Worm (Caenorhabditis elegans) whole organism, young adult: Measurements from ENCODE around the gene kin-30.

Experiments used
- Y53F4B.3 ChIP-seq: fragments of 200-800 bp; sonication (Bioruptor generic); IDR thresholded peaks from 2 replicates; pipeline ENCODE4 v1.3.6; 2022; ENCODE audit warnings: missing genetic modification reagents, missing genetic modification characterization, missing compliant biosample characterization
- Y67H2A.10 ChIP-seq: fragments of 200-800 bp; sonication (Bioruptor generic); conservative IDR thresholded peaks from 2 replicates; pipeline ENCODE4 v1.3.6; 2022; ENCODE audit warnings: missing genetic modification reagents, missing genetic modification characterization, missing compliant biosample characterization
- attf-3 ChIP-seq: fragments of 200-800 bp; sonication (Bioruptor generic); conservative IDR thresholded peaks from 2 replicates; pipeline ENCODE4 v1.3.6; 2022; ENCODE audit warnings: missing genetic modification reagents, missing genetic modification characterization, missing compliant biosample characterization
- ceh-100 ChIP-seq: fragments of 200-800 bp; sonication (Bioruptor generic); IDR thresholded peaks from 2 replicates; pipeline ENCODE4 v1.3.6; 2022; ENCODE audit warnings: missing genetic modification reagents, missing genetic modification characterization, missing compliant biosample characterization
- ceh-40 ChIP-seq: fragments of 200-800 bp; sonication (Bioruptor generic); IDR thresholded peaks from 2 replicates; pipeline ENCODE4 v1.3.6; 2022; ENCODE audit warnings: missing genetic modification characterization, missing compliant biosample characterization
- dox-1 ChIP-seq: fragments of 200-800 bp; sonication (Bioruptor generic); IDR thresholded peaks from 2 replicates; pipeline ENCODE4 v1.3.6; 2022; ENCODE audit warnings: missing genetic modification reagents, missing genetic modification characterization, missing compliant biosample characterization
- dpff-1 ChIP-seq: sonication (generic microtip); optimal IDR thresholded peaks from 2 replicates; lab custom pipeline; 2017; ENCODE audit warnings: mild to moderate bottlenecking, missing genetic modification characterization, missing compliant biosample characterization
- egl-44 ChIP-seq: fragments of 200-800 bp; sonication (Bioruptor generic); IDR thresholded peaks from 2 replicates; pipeline ENCODE4 v1.3.6; 2022; ENCODE audit warnings: missing genetic modification reagents, missing genetic modification characterization, missing compliant biosample characterization
- egrh-3 ChIP-seq: fragments of 200-800 bp; sonication (Bioruptor generic); IDR thresholded peaks from 2 replicates; pipeline ENCODE4 v1.3.6; 2022; ENCODE audit warnings: missing genetic modification reagents, missing genetic modification characterization, missing compliant biosample characterization
- hmg-1.2 ChIP-seq: fragments of 200-800 bp; sonication (Bioruptor generic); IDR thresholded peaks from 2 replicates; pipeline ENCODE4 v1.3.6; 2022; ENCODE audit warnings: missing genetic modification reagents, missing genetic modification characterization, missing compliant biosample characterization
- hsf-1 ChIP-seq: fragments of 200-800 bp; sonication (Bioruptor generic); IDR thresholded peaks from 2 replicates; pipeline ENCODE4 v1.3.6; 2022; ENCODE audit warnings: missing genetic modification reagents, missing genetic modification characterization, missing compliant biosample characterization
- let-607 ChIP-seq, 2 experiments: fragments of 200-800 bp in 1 of 2; sonication (Bioruptor generic) in 1 of 2; sonication (generic microtip) in 1 of 2; optimal IDR thresholded peaks; 2 replicates each; lab custom pipeline; 2016 to 2018; ENCODE audit warnings: mild to moderate bottlenecking in 2 of 2, missing compliant biosample characterization in 2 of 2, missing genetic modification characterization in 2 of 2, moderate library complexity in 2 of 2, missing genotype in 1 of 2
- lir-1 ChIP-seq: fragments of 200-800 bp; sonication (Bioruptor generic); conservative IDR thresholded peaks from 2 replicates; pipeline ENCODE4 v1.3.6; 2022; ENCODE audit warnings: missing genetic modification reagents, missing genetic modification characterization, missing compliant biosample characterization
- madf-6 ChIP-seq: fragments of 200-800 bp; sonication (Bioruptor generic); IDR thresholded peaks from 2 replicates; pipeline ENCODE4 v1.3.6; 2022; ENCODE audit warnings: missing genetic modification reagents, missing genetic modification characterization, missing compliant biosample characterization
- nhr-179 ChIP-seq: sonication (generic microtip); optimal IDR thresholded peaks from 2 replicates; lab custom pipeline; 2016; ENCODE audit warnings: mild to moderate bottlenecking, missing genetic modification characterization, missing compliant biosample characterization
- nhr-90 ChIP-seq: sonication (generic microtip); optimal IDR thresholded peaks from 2 replicates; lab custom pipeline; 2016; ENCODE audit warnings: missing genotype, mild to moderate bottlenecking, missing genetic modification characterization, missing compliant biosample characterization
- snpc-4 ChIP-seq, 5 experiments: fragments of 150-350 bp in 1 of 5; sonication (generic microtip) in 4 of 5; optimal IDR thresholded peaks; 2 replicates each; lab custom pipeline; 2014 to 2018; ENCODE audit warnings: missing genetic modification characterization in 5 of 5, missing biosample characterization in 3 of 5, antibody characterized with exemption in 2 of 5, mild to moderate bottlenecking in 2 of 5, missing compliant biosample characterization in 2 of 5, missing genotype in 2 of 5, moderate library complexity in 2 of 5, missing genetic modification reagents in 1 of 5
- tbx-9 ChIP-seq: sonication (generic microtip); optimal IDR thresholded peaks from 2 replicates; lab custom pipeline; 2016; ENCODE audit warnings: borderline replicate concordance, missing genetic modification characterization, inconsistent platforms, missing compliant biosample characterization
- ztf-26 ChIP-seq: sonication (generic microtip); optimal IDR thresholded peaks from 2 replicates; lab custom pipeline; 2017; ENCODE audit warnings: missing genetic modification characterization, missing compliant biosample characterization

kin-30 gene

DNA sequence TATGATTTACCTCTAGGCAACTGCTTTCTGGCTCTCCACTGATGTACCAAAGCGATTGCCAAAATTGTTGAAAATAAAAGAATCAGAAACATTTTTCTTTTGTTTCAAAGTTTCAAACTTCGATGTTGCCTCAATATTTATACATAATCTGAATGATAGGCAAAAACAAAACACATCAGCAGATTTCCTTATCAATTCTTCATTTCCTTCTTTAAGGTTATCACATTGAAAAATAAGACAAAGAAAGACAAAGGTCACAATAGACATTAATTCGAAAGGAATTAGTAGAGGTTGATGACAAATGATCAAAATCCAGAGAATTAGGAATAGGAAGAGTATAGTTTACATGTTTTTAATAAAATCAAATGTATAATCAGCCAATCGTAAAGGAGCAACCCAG, 46.4 kb downstream of the kin-30 start, which contains the start of gene cyp-34A2:
cyp-34A2 (minus strand) TSS at position 101 of the 400 bp plus-strand sequence.
- no peak for TF ChIP-seq hmg-1.2
- TF ChIP-seq attf-3 = no peak
- TF ChIP-seq nhr-179 (tag; lab: Kevin White, UChicago) = no peak
- TF ChIP-seq let-607 (tag; optimal IDR thresholded peaks at IDR 0.05; lab: Kevin White, UChicago) = no peak
- no peak for TF ChIP-seq tbx-9 (tag; lab: Kevin White, UChicago)
- no peak for TF ChIP-seq nhr-90 (tag; lab: Kevin White, UChicago)
- TF ChIP-seq lir-1 (GFP tag; lab: Robert Waterston, UW) = no peak
- no peak for TF ChIP-seq Y53F4B.3

DNA sequence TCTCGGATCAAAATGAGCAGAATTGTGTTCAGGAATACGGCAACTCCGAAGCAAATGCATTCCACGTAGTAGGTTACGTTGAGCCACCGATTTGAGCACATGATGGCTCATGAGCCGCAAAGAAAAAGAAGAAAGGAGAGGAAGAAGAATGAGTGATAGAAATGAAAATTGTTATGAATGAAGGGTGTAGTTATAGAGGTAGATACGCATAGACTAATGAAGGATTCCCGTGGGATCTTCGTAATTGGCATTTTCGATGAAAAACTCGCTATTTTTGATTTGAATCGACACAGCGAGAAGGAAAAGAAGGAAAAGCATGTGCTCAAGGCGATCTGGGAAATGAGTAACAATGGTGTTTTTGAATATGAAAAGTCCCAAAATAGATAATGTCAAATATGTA, 49.3 kb downstream of the kin-30 start, which contains the start of gene str-96:
str-96 (minus strand) TSS at position 101 of the 400 bp plus-strand sequence.
- TF ChIP-seq ztf-26 (tag; lab: Kevin White, UChicago) = no peak
- TF ChIP-seq Y67H2A.10 (GFP tag; lab: Robert Waterston, UW) = no peak
- no peak for TF ChIP-seq snpc-4 (GFP tag; optimal IDR thresholded peaks at IDR 0.05; lab: Kevin White, UChicago)
- TF ChIP-seq snpc-4 (tag; optimal IDR thresholded peaks at IDR 0.05; lab: Kevin White, UChicago) = no peak
- no peak for TF ChIP-seq dpff-1 (tag; lab: Kevin White, UChicago)
- TF ChIP-seq, all 124 proteins: peak for 0

DNA sequence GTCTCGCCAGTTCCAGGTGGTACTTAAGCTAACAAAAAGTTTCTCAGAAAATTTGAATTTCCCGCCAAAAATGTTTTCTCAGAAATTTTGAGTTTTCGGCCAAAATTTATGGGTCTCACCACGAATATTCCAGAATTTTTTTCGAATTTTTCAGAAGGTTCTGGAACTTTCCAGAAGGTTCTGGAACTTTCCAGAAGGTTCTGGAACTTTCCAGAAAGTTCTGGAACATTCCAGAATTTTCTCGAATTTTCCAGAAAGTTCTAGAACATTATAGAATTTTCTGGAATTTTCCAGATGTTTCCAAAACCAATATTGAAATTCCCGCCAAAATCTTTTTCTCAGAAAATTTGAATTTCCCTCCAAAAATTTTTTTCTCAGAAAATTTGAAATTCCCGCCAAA, 50.9 kb downstream of the kin-30 start:
- TF ChIP-seq madf-6 (GFP tag; lab: Robert Waterston, UW) (peak; percentile 50), hsf-1 (GFP tag; lab: Robert Waterston, UW) (peak; percentile 96), egrh-3 (0 out of 2 replicates have a peak, but pooled peaks have one; percentile 19), ceh-100 (GFP tag; lab: Robert Waterston, UW) (peak; percentile 53), dox-1 (peak; percentile 77), ceh-40 (peak; percentile 63; the same call in 1 of the 2 replicates), egl-44 (GFP tag; lab: Robert Waterston, UW) (peak; percentile 29; the same call in 1 of the 2 replicates)
- TF ChIP-seq, all 124 proteins: peak for 7; not testable (repeated sequence) for 117
